Worm (Caenorhabditis elegans): ENCODE data around the gene ZK856.5.

- no peak for TF ChIP-seq mls-2 (tag; optimal IDR thresholded peaks at IDR 0.05)
- TF ChIP-seq unc-39 (tag; optimal IDR thresholded peaks at IDR 0.05): no peak
- no peak for TF ChIP-seq nhr-76 (tag; optimal IDR thresholded peaks at IDR 0.05)
- no peak for TF ChIP-seq ztf-11 (tag; optimal IDR thresholded peaks at IDR 0.05)
- TF ChIP-seq nhr-237 (tag; optimal IDR thresholded peaks at IDR 0.05): no peak
- no peak for TF ChIP-seq elt-3 (tag; optimal IDR thresholded peaks at IDR 0.05)
- TF ChIP-seq hlh-1 (tag; optimal IDR thresholded peaks at IDR 0.05): no peak
- TF ChIP-seq pha-4 (tag; optimal IDR thresholded peaks at IDR 0.05): no peak
- no peak for TF ChIP-seq lsy-2 (tag; optimal IDR thresholded peaks at IDR 0.05)
Observed at ce11 chrV:10228360-10228759, 38.4 kb upstream of the ZK856.5 start, which contains the start of gene fipr-4.
